Worm (Caenorhabditis elegans): ENCODE results near the gene ZK1236.9.

The ZK1236.9 gene

ce11 chrIII:8450494-8450893 is 15.5 kb upstream of the ZK1236.9 start:
- no peak for TF ChIP-seq mep-1 (tag; optimal IDR thresholded peaks at IDR 0.05)
- no peak for TF ChIP-seq tbx-8 (GFP tag; optimal IDR thresholded peaks at IDR 0.05)
- TF ChIP-seq elt-3 (tag; optimal IDR thresholded peaks at IDR 0.05): no peak
- no peak for TF ChIP-seq elt-1 (tag; optimal IDR thresholded peaks at IDR 0.05; ENCODE audit: borderline replicate concordance, insufficient read depth)
- no peak for TF ChIP-seq zip-8 (tag; optimal IDR thresholded peaks at IDR 0.05)
- no peak for TF ChIP-seq lin-13 (tag; optimal IDR thresholded peaks at IDR 0.05)
- no peak for TF ChIP-seq unc-62 (GFP tag; optimal IDR thresholded peaks at IDR 0.05)
- no peak for TF ChIP-seq blmp-1 (tag; optimal IDR thresholded peaks at IDR 0.05)
- no peak for TF ChIP-seq snpc-4 (tag; optimal IDR thresholded peaks at IDR 0.05)
- no peak for TF ChIP-seq lin-32 (GFP tag; optimal IDR thresholded peaks at IDR 0.05)
- no peak for TF ChIP-seq ceh-43 (GFP tag; optimal IDR thresholded peaks at IDR 0.05)
- no peak for TF ChIP-seq nhr-237 (tag; optimal IDR thresholded peaks at IDR 0.05)

ce11 chrIII:8449160-8449807 is 14.3 kb upstream of the ZK1236.9 start, which contains the start of gene mrpl-32:
Gene mrpl-32, plus strand, starts transcription at chrIII:8449757.
- no peak for TF ChIP-seq unc-39 (tag; optimal IDR thresholded peaks at IDR 0.05)
- no peak for TF ChIP-seq elt-1 (tag; optimal IDR thresholded peaks at IDR 0.05; ENCODE audit: borderline replicate concordance, insufficient read depth)
- no peak for TF ChIP-seq sptf-1 (tag; optimal IDR thresholded peaks at IDR 0.05)
- no peak for TF ChIP-seq lin-13 (tag; optimal IDR thresholded peaks at IDR 0.05)
- TF ChIP-seq mls-2 (tag; optimal IDR thresholded peaks at IDR 0.05): no peak
- no peak for TF ChIP-seq ces-1 (GFP tag; optimal IDR thresholded peaks at IDR 0.05)
- no peak for TF ChIP-seq cnd-1 (tag; optimal IDR thresholded peaks at IDR 0.05)
- no peak for TF ChIP-seq drap-1 (GFP tag; optimal IDR thresholded peaks at IDR 0.05)
- TF ChIP-seq lsy-2 (tag; optimal IDR thresholded peaks at IDR 0.05): no peak
- TF ChIP-seq flh-1 (GFP tag; optimal IDR thresholded peaks at IDR 0.05): no peak
- no peak for TF ChIP-seq ceh-43 (GFP tag; optimal IDR thresholded peaks at IDR 0.05)
- no peak for TF ChIP-seq lin-32 (GFP tag; optimal IDR thresholded peaks at IDR 0.05)
- no peak for TF ChIP-seq nhr-237 (tag; optimal IDR thresholded peaks at IDR 0.05)
- TF ChIP-seq ham-2 (GFP tag; optimal IDR thresholded peaks at IDR 0.05): no peak
- TF ChIP-seq zip-8 (tag; optimal IDR thresholded peaks at IDR 0.05): no peak
- no peak for TF ChIP-seq hlh-1 (tag; optimal IDR thresholded peaks at IDR 0.05)
- no peak for TF ChIP-seq nhr-2 (tag; optimal IDR thresholded peaks at IDR 0.05)

ce11 chrIII:8446940-8447403 is 12.0 kb upstream of the ZK1236.9 start, which contains the start of gene rpn-3:
Gene rpn-3, plus strand, starts transcription at chrIII:8447353.
- peak; percentile 98 for TF ChIP-seq ces-1 (GFP tag; optimal IDR thresholded peaks at IDR 0.05)
- peak; percentile 92 for TF ChIP-seq mab-5 (tag; optimal IDR thresholded peaks at IDR 0.05)
- TF ChIP-seq blmp-1 (tag; optimal IDR thresholded peaks at IDR 0.05): peak; percentile 35
- peak; percentile 53 for TF ChIP-seq hlh-1 (tag; optimal IDR thresholded peaks at IDR 0.05)
- TF ChIP-seq mls-2 (tag; optimal IDR thresholded peaks at IDR 0.05): peak; percentile 60
- peak; percentile 95 for TF ChIP-seq lin-13 (tag; optimal IDR thresholded peaks at IDR 0.05)
- no peak for TF ChIP-seq ceh-43 (GFP tag; optimal IDR thresholded peaks at IDR 0.05)
- TF ChIP-seq ceh-39 (tag; optimal IDR thresholded peaks at IDR 0.05): peak; percentile 93
- TF ChIP-seq tbx-8 (GFP tag; optimal IDR thresholded peaks at IDR 0.05): no peak
- TF ChIP-seq unc-120 (tag; optimal IDR thresholded peaks at IDR 0.05; ENCODE audit: poor library complexity, severe bottlenecking): peak; percentile 100
- TF ChIP-seq sptf-1 (tag; optimal IDR thresholded peaks at IDR 0.05): peak; percentile 79
- TF ChIP-seq zip-8 (tag; optimal IDR thresholded peaks at IDR 0.05): no peak
- peak; percentile 99 for TF ChIP-seq mep-1 (tag; optimal IDR thresholded peaks at IDR 0.05)
- peak; percentile 91 for TF ChIP-seq lsy-2 (tag; optimal IDR thresholded peaks at IDR 0.05)
- TF ChIP-seq ham-2 (GFP tag; optimal IDR thresholded peaks at IDR 0.05): no peak
- TF ChIP-seq pha-4 (tag; optimal IDR thresholded peaks at IDR 0.05): peak; percentile 99
- peak; percentile 70 for TF ChIP-seq unc-62 (GFP tag; optimal IDR thresholded peaks at IDR 0.05)
- peak; percentile 42 for TF ChIP-seq drap-1 (GFP tag; optimal IDR thresholded peaks at IDR 0.05)
- TF ChIP-seq nhr-2 (tag; optimal IDR thresholded peaks at IDR 0.05): peak; percentile 70
- peak; percentile 44 for TF ChIP-seq M03D4.4 (tag; optimal IDR thresholded peaks at IDR 0.05)
- TF ChIP-seq ztf-11 (tag; optimal IDR thresholded peaks at IDR 0.05): peak; percentile 71
- peak; percentile 16 for TF ChIP-seq elt-1 (tag; optimal IDR thresholded peaks at IDR 0.05; ENCODE audit: borderline replicate concordance, insufficient read depth)
- peak; percentile 97 for TF ChIP-seq nhr-237 (tag; optimal IDR thresholded peaks at IDR 0.05)
- TF ChIP-seq flh-1 (GFP tag; optimal IDR thresholded peaks at IDR 0.05): no peak
- peak; percentile 71 for TF ChIP-seq elt-3 (tag; optimal IDR thresholded peaks at IDR 0.05)
- no peak for TF ChIP-seq ceh-83 (GFP tag; optimal IDR thresholded peaks at IDR 0.05)
- no peak for TF ChIP-seq sem-2 (GFP tag; optimal IDR thresholded peaks at IDR 0.05)

ce11 chrIII:8446534-8446933 is 11.6 kb upstream of the ZK1236.9 start, which contains the start of gene hsp-110:
Gene hsp-110, minus strand, starts transcription at chrIII:8446909.
- TF ChIP-seq nhr-28 (tag; optimal IDR thresholded peaks at IDR 0.05) (no peak), mab-5 (tag; optimal IDR thresholded peaks at IDR 0.05) (no peak), elt-1 (tag; optimal IDR thresholded peaks at IDR 0.05; ENCODE audit: borderline replicate concordance, insufficient read depth) (no peak), tbx-8 (GFP tag; optimal IDR thresholded peaks at IDR 0.05) (no peak), nhr-237 (tag; optimal IDR thresholded peaks at IDR 0.05) (no peak), snpc-4 (tag; optimal IDR thresholded peaks at IDR 0.05) (no peak), lin-32 (GFP tag; optimal IDR thresholded peaks at IDR 0.05) (no peak), ztf-11 (tag; optimal IDR thresholded peaks at IDR 0.05) (no peak)

All from whole organism, mixed stage, embryonic.